Worm (Caenorhabditis elegans): ENCODE data around the gene lin-7.

DNA sequence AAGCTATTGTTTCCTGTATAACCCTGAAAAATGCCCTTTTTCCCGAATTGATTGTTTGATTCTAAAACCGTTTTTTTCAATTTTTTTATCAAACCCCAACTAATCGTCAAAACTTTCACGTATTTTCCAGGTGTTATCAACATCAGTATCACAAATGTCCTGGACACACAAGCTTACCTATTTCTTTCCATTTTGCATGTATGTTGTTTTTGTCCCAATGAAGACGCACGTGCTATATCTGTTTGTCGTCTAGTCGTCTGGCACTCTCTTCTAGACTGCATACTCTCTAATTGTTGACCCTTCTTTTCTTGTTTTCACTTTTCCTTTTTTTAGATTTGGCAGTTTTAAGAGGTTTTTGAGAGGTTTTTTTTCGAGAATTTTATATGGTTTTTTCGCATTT, 52.9 kb downstream of the lin-7 start:
- no peak for TF ChIP-seq unc-62 (GFP tag; optimal IDR thresholded peaks at IDR 0.05)
- TF ChIP-seq him-1 (tag; optimal IDR thresholded peaks at IDR 0.05): no peak
- peak; percentile 73; the same call in 1 of the 2 replicates for TF ChIP-seq hmg-1.2 (GFP tag; IDR thresholded peaks at IDR 0.05)
- TF ChIP-seq mel-28 (tag; optimal IDR thresholded peaks at IDR 0.05; ENCODE audit: borderline replicate concordance): no peak
- TF ChIP-seq pha-4 (tag; optimal IDR thresholded peaks at IDR 0.05): peak; percentile 34
- no peak for TF ChIP-seq mxl-1 (tag; optimal IDR thresholded peaks at IDR 0.05)
- TF ChIP-seq ama-1 (optimal IDR thresholded peaks at IDR 0.05): no peak
- TF ChIP-seq ama-1 (GFP tag; optimal IDR thresholded peaks at IDR 0.05): no peak
- TF ChIP-seq Y53G8AR.9 (GFP tag; conservative IDR thresholded peaks at IDR 0.05): no peak
- TF ChIP-seq ccch-3 (GFP tag; optimal IDR thresholded peaks at IDR 0.05): no peak
- no peak for TF ChIP-seq F52B5.7 (tag; optimal IDR thresholded peaks at IDR 0.05)
- TF ChIP-seq F10E7.11 (tag; optimal IDR thresholded peaks at IDR 0.05): no peak
- no peak for TF ChIP-seq F57C9.4 (tag; optimal IDR thresholded peaks at IDR 0.05)
